Fruit fly (Drosophila melanogaster) whole organism, prepupa: ENCODE measurements around the gene srp.
A peak's percentile ranks its signal among the peaks of the same experiment; 100 is the strongest.

ENCODE experiments used
- CG11902 ChIP-seq: fragments of 200-800 bp; sonication (Bioruptor generic); optimal IDR thresholded peaks from 3 replicates; lab custom pipeline; 2016; ENCODE audit warnings: missing biosample characterization, missing genetic modification characterization
- CG8632 ChIP-seq: fragments of 200-800 bp; sonication (Bioruptor generic); optimal IDR thresholded peaks from 3 replicates; lab custom pipeline; 2016; ENCODE audit warnings: missing biosample characterization, missing genetic modification characterization
- Sox102F ChIP-seq: fragments of 200-800 bp; sonication (Bioruptor generic); optimal IDR thresholded peaks from 2 replicates; lab custom pipeline; 2016; ENCODE audit warnings: missing biosample characterization, mild to moderate bottlenecking, missing genetic modification characterization
- achi ChIP-seq: fragments of 200-800 bp; sonication (Bioruptor generic); optimal IDR thresholded peaks from 3 replicates; lab custom pipeline; 2016; ENCODE audit warnings: missing biosample characterization, missing genetic modification characterization
- esn ChIP-seq: fragments of 200-800 bp; sonication (Bioruptor generic); optimal IDR thresholded peaks from 2 replicates; lab custom pipeline; 2016; ENCODE audit warnings: missing biosample characterization, mild to moderate bottlenecking, missing genetic modification characterization, moderate library complexity

- TF ChIP-seq CG8632 (GFP tag; lab: Kevin White, UChicago) (no peak), esn (GFP tag; lab: Kevin White, UChicago) (peak; percentile 60), achi (GFP tag; lab: Kevin White, UChicago) (no peak), CG11902 (GFP tag; lab: Kevin White, UChicago) (peak; percentile 21), Sox102F (GFP tag; lab: Kevin White, UChicago) (peak; percentile 30)
Observed at dm6 chr3R:16049369-16049768, 63.4 kb downstream of the srp start, which contains the start of the genes IKKbeta and CG5013.
